Fruit fly (Drosophila melanogaster): ENCODE measurements around the gene Ugt35B1.

Ugt35B1 gene

DNA sequence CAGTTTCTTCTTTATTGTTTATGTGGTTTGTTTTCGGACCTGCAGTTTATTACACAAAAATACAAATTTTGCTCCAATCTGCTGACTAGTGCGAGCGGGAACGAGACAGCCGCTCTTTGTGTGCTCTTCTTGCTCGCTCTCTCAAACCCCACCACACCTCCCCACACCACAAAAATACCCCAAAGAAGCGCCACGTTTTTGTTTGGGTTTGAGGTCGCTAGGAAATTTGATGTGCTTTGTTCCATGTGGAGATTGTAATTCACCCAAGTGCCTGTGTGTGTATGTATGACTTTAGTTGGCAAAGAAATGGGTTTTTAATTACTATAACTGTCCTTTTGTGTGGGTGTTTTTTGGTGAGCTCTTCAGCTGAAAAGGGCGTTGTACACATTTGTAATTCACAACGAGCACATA lies 28.0 kb upstream of the Ugt35B1 start (continued):
- no peak for TF ChIP-seq CG4820 (GFP tag; optimal IDR thresholded peaks at IDR 0.05)
- TF ChIP-seq HLH3B (GFP tag; IDR thresholded peaks at IDR 0.05), result no peak
- no peak for TF ChIP-seq CG15696 (tag; optimal IDR thresholded peaks at IDR 0.05)
- TF ChIP-seq zfh2 (GFP tag; optimal IDR thresholded peaks at IDR 0.05), result no peak
- no peak for TF ChIP-seq CG3407 (GFP tag; optimal IDR thresholded peaks at IDR 0.05)
- TF ChIP-seq slbo (GFP tag; IDR thresholded peaks at IDR 0.05), result peak; percentile 39
- TF ChIP-seq so (GFP tag; IDR thresholded peaks at IDR 0.05), result no peak
- no peak for TF ChIP-seq CG31365 (tag; optimal IDR thresholded peaks at IDR 0.05)
- no peak for TF ChIP-seq CG10274 (GFP tag; optimal IDR thresholded peaks at IDR 0.05)
- no peak for TF ChIP-seq stc (GFP tag; IDR thresholded peaks at IDR 0.05)
- no peak for TF ChIP-seq h (optimal IDR thresholded peaks at IDR 0.05)
- no peak for TF ChIP-seq az2 (GFP tag; optimal IDR thresholded peaks at IDR 0.05)
- no peak for TF ChIP-seq unc-4 (GFP tag; IDR thresholded peaks at IDR 0.05; ENCODE audit: partially characterized antibody)
- TF ChIP-seq BtbVII (GFP tag; optimal IDR thresholded peaks at IDR 0.05), result peak; percentile 19
- TF ChIP-seq oc (tag; optimal IDR thresholded peaks at IDR 0.05), result no peak
- no peak for TF ChIP-seq unpg (GFP tag; optimal IDR thresholded peaks at IDR 0.05)

- TF ChIP-seq hkb (optimal IDR thresholded peaks at IDR 0.05), result peak; percentile 33
- TF ChIP-seq hkb (GFP tag; IDR thresholded peaks at IDR 0.05), result no peak
- TF ChIP-seq CG33213 (GFP tag; optimal IDR thresholded peaks at IDR 0.05), result peak; percentile 75
- peak in 1 of 2 experiments; percentile 28 for TF ChIP-seq Dfd (GFP tag; optimal IDR thresholded peaks at IDR 0.05)
- peak; percentile 26; the same call in 1 of the 2 replicates for TF ChIP-seq Bgb (GFP tag; IDR thresholded peaks at IDR 0.05; ENCODE audit: partially characterized antibody)
- TF ChIP-seq CG31441 (GFP tag; IDR thresholded peaks at IDR 0.05), result peak; percentile 44; the same call in 1 of the 2 replicates
- TF ChIP-seq jumu (GFP tag; optimal IDR thresholded peaks at IDR 0.05), result no peak
- peak; percentile 13; the same call in 1 of the 2 replicates for TF ChIP-seq bbx (GFP tag; IDR thresholded peaks at IDR 0.05; ENCODE audit: partially characterized antibody)
- peak; percentile 90 for TF ChIP-seq mam (GFP tag; optimal IDR thresholded peaks at IDR 0.05)
- TF ChIP-seq unc-4 (GFP tag; IDR thresholded peaks at IDR 0.05; ENCODE audit: partially characterized antibody), result no peak
- TF ChIP-seq Stat92E (GFP tag; optimal IDR thresholded peaks at IDR 0.05), result no peak
- peak; percentile 6 for TF ChIP-seq sr (GFP tag; IDR thresholded peaks at IDR 0.05)
- TF ChIP-seq fd3F (GFP tag; optimal IDR thresholded peaks at IDR 0.05), result no peak
- peak; percentile 85; the same call in 2 of the 3 replicates for TF ChIP-seq Optix (GFP tag; IDR thresholded peaks at IDR 0.05)
- TF ChIP-seq gcm2 (GFP tag; optimal IDR thresholded peaks at IDR 0.05), result peak; percentile 50
- TF ChIP-seq CG11696 (GFP tag; IDR thresholded peaks at IDR 0.05), result no peak
- no peak for TF ChIP-seq ac (GFP tag; optimal IDR thresholded peaks at IDR 0.05)
- TF ChIP-seq aop (GFP tag; IDR thresholded peaks at IDR 0.05), result peak; percentile 49; the same call in 1 of the 2 replicates
- peak; percentile 76 for TF ChIP-seq ab (GFP tag; optimal IDR thresholded peaks at IDR 0.05)
- TF ChIP-seq Gsc (GFP tag; IDR thresholded peaks at IDR 0.05), result no peak
- no peak for TF ChIP-seq CG10654 (GFP tag; optimal IDR thresholded peaks at IDR 0.05)
- TF ChIP-seq Trl (optimal IDR thresholded peaks at IDR 0.05), result peak; percentile 54 to 58
- no peak for TF ChIP-seq Trl (GFP tag; optimal IDR thresholded peaks at IDR 0.05)
- no peak for TF ChIP-seq ken (GFP tag; IDR thresholded peaks at IDR 0.05)
- peak in 1 of 3 experiments; percentile 26 for TF ChIP-seq lola (GFP tag; optimal IDR thresholded peaks at IDR 0.05)
- peak; percentile 71 for TF ChIP-seq CG11398 (GFP tag; optimal IDR thresholded peaks at IDR 0.05)
Measured at dm6 chr3R:11197389-11197716, 27.3 kb upstream of the Ugt35B1 start, which contains the start of gene cu. Gene cu, plus strand, starts transcription at chr3R:11197592.
